Fruit fly (Drosophila melanogaster) whole organism: Measurements from ENCODE around the gene CG15353.

ENCODE experiments used
- CG8478 ChIP-seq: fragments of >200 bp; optimal IDR thresholded peaks from 2 replicates; lab custom pipeline; 2018; ENCODE audit warnings: inconsistent platforms
- Dll ChIP-seq: fragments of >200 bp; optimal IDR thresholded peaks from 2 replicates; lab custom pipeline; 2017
- EcR ChIP-seq, 2 experiments: fragments of >200 bp; optimal IDR thresholded peaks; 2 replicates each; lab custom pipeline; 2017; ENCODE audit warnings: missing biosample characterization in 2 of 2, missing genetic modification characterization in 2 of 2, missing genetic modification reagents in 2 of 2
- pan ChIP-seq: fragments of >200 bp; optimal IDR thresholded peaks from 2 replicates; lab custom pipeline; 2017
- psq ChIP-seq: fragments of >200 bp; optimal IDR thresholded peaks from 2 replicates; lab custom pipeline; 2017
- usp ChIP-seq: fragments of >200 bp; optimal IDR thresholded peaks from 2 replicates; lab custom pipeline; 2017; ENCODE audit warnings: missing biosample characterization, missing genetic modification characterization, mixed read lengths

Gene CG15353

dm6 chr2L:1989278-1989918, 17.6 kb downstream of the CG15353 start:
- TF ChIP-seq usp (GFP tag; lab: Kevin White, UChicago) (no peak), EcR (GFP tag; optimal IDR thresholded peaks at IDR 0.05; lab: Kevin White, UChicago) (no peak), psq (lab: Kevin White, UChicago) (no peak), CG8478 (no peak)

- TF ChIP-seq usp (GFP tag; lab: Kevin White, UChicago), result no peak
- TF ChIP-seq CG8478, result no peak
- no peak for TF ChIP-seq pan
- TF ChIP-seq EcR (GFP tag; optimal IDR thresholded peaks at IDR 0.05; lab: Kevin White, UChicago), result no peak
- TF ChIP-seq psq (lab: Kevin White, UChicago), result no peak
- TF ChIP-seq Dll (lab: Kevin White, UChicago), result no peak
Measured at dm6 chr2L:1988192-1988561, 18.8 kb downstream of the CG15353 start, which contains the start of gene Npc2a. Npc2a (plus strand) TSS chr2L:1988290.

DNA sequence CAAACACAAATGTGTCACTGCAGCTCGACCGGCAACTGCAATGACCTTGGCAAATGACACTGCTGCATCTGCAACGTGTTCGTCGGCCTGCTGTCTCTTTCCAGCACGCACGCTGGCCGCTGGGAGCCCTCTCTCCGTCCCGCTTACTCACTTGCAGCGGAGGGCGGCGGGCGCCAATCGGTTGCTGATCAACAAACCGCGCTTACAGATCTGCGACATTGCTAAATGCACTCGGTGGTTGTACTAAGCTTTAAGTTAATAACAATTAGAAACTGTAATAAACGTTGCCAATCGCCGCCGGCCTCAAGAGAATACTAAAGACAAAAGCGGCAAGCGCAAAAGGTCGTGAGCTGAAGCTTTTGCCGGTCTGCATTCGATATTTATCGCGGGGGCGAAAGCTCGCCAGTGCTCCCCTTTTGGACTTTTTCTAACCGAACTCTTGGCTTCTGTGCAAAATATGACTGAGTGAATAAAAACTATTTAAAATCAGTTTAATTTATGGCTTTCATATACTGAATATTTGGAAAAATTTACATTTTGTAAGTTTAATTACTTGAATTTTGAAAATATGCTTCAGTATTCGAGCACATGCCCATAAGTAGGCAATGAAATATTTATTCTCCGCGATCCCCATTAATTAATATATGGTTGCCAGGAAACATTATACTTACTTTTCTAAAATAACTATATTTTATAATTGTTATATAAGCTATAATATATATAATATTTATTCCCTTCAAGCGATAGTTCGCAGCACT, 19.4 kb downstream of the CG15353 start, which contains the start of gene Got2:
Gene Got2, minus strand, starts transcription at position 325 of the 758 bp plus-strand sequence.
- TF ChIP-seq CG8478 (peak; percentile 32), psq (lab: Kevin White, UChicago) (no peak)

DNA sequence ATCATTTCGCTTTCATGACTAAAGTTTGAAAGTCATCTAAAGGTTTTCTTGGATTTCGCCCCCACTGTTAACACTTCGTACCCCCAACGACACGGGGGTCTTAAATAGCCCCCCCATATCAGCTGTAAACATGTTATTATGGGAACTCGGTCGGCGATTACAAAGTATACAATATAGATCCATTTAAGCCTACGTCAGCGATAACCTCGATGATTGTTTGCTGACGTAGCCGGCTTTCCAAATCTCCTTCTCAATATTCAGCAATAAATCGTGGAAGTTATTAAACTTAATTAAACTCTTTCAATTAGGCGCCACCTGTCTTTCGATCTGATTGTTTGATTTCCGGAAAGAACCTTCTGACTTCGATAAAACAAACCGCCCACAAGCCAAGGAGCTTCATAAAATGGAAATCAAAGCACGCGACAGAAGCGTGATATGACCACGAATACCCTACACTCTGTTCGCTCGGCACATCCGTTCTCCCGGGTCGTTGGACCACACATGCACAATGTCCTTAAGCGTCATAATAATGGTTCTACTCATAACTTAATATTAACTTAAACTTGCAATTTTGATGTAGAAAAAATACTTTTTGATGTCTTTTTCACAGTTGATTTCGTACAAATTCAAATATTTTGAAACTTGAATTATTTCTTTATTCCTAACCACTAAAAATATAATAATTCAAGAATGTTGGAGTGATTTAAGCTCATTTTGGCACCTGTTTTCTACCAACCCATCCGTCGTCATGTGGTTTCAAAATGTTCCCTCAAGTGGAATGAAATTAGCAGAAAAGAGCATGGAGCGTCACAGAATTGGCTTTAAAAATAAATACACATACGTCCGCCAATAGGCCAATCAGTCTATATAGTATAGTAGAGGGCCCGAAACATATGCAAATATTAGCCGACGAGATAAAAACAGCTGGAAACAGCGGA, 20.4 kb downstream of the CG15353 start:
- TF ChIP-seq psq (lab: Kevin White, UChicago) (no peak), Dll (lab: Kevin White, UChicago) (no peak), pan (no peak), usp (GFP tag; lab: Kevin White, UChicago) (no peak), EcR (GFP tag; optimal IDR thresholded peaks at IDR 0.05; lab: Kevin White, UChicago) (no peak), CG8478 (no peak)

DNA sequence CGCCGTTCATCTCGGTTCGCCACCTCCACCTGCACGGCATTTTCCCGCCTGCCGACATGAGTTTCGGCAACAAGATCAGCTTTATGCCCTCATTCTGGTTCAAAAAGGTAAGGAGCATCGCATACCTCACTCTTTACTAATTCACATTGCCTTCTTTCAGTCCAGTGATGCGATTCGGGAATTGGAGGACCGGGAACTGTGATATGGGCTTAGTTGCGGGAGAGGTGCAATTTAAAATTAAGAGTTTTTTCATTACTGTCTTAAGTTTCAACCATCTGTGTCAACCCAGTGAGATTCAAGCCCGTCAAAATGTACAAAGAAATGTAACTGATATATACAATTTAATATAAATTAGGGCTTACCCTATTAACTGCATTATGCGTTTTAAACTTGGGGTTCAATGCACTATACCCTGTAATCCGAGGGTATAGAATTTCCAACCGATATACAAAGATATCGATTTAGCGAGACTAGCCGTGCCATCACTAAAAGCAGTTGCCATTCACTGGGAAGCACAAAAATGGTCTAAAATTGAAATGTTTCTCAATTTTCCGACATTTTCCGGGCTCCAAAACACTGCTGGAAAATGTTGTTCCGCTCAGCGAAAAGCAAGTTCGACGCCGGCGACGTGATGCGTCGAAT, 25.1 kb downstream of the CG15353 start, which contains the start of gene CG7289:
Gene CG7289, plus strand, starts transcription at position 492 of the 642 bp plus-strand sequence.
- no peak for TF ChIP-seq CG8478
- no peak for TF ChIP-seq usp (GFP tag; lab: Kevin White, UChicago)
- TF ChIP-seq EcR (GFP tag; optimal IDR thresholded peaks at IDR 0.05; lab: Kevin White, UChicago), result peak in 1 of 2 experiments; percentile 92

DNA sequence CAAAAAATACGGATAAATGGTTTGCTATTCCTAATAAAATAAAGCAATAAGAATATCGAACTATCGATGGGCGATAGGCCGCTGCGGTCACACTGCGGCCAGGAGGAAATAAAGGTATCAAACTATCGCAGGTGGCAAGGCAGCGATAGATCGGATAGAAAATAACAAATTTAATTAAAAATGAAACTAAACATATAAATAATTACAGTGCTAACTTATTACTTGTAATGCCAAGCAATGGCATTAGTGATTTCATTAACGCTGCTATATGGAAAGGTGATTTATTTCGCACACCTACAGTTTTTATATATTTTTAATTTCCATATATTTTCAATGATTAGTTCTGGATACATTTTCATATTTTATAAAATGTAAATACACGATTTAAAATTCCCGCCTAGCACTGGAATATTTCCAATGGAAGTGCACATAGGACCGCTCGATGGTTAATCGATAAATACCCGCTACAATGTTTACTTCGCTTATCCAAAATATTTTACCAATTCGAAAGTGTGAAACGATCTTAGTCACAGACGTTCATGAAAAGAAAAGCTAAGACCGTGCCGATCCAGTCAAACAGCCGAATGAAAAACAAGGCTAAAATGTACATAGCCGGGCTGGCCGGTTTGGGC, 26.2 kb downstream of the CG15353 start, which contains the start of the genes CG15356 and CG15362:
Gene CG15356, minus strand, starts transcription at position 48 of the 632 bp plus-strand sequence.
Gene CG15362, plus strand, starts transcription at position 469 of the 632 bp plus-strand sequence.
- TF ChIP-seq pan (no peak), EcR (GFP tag; optimal IDR thresholded peaks at IDR 0.05; lab: Kevin White, UChicago) (no peak), psq (lab: Kevin White, UChicago) (no peak), CG8478 (no peak), Dll (lab: Kevin White, UChicago) (no peak)

dm6 chr2L:1979196-1979818, 27.7 kb downstream of the CG15353 start:
- TF ChIP-seq pan (no peak), psq (lab: Kevin White, UChicago) (no peak), CG8478 (no peak), EcR (GFP tag; optimal IDR thresholded peaks at IDR 0.05; lab: Kevin White, UChicago) (no peak), Dll (lab: Kevin White, UChicago) (no peak), usp (GFP tag; lab: Kevin White, UChicago) (no peak)

DNA sequence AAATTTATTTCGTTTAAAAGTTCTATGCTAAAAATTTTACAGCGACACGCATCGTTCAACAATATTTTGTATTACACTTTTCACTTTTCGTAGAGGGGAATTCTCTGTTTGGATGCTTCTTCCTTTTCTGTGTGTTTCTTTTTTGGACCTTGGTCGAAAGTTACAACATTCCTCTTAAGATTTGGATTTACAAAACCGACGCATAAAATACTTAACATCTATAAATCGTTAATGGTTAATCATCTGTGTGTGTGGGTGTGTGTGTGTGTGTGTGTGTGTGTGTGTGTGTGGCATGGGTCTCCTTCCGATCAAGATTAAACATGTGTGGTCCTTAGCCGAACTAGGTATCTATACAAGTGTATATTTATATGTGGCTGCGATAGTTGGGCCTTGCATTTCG, 31.5 kb downstream of the CG15353 start:
- no peak for TF ChIP-seq Dll (lab: Kevin White, UChicago)
- TF ChIP-seq pan, result no peak
- no peak for TF ChIP-seq psq (lab: Kevin White, UChicago)
- TF ChIP-seq EcR (GFP tag; optimal IDR thresholded peaks at IDR 0.05; lab: Kevin White, UChicago), result no peak
- TF ChIP-seq usp (GFP tag; lab: Kevin White, UChicago), result no peak
- TF ChIP-seq CG8478, result no peak

DNA sequence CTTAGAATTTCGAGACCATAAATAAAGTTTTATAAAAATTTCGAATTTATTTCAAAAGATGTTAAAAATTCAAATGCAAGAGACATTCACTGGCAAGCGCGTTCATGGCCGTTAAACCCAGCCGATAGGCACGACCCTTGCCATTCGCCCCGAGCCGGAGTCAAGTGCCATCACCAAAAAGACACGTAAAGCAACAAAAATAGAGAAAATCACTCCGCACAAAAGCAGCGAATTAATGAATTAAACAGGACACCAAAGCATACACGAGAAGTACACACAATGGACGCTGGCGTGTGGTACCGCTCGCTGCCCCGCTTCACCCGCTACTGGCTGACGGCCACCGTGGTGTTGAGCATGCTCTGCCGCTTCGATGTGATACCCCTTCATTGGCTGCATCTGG, 33.0 kb downstream of the CG15353 start, which contains the start of gene Der-1:
Gene Der-1, plus strand, starts transcription at position 1 of the 400 bp plus-strand sequence.
- no peak for TF ChIP-seq Dll (lab: Kevin White, UChicago)
- TF ChIP-seq CG8478, result no peak
- TF ChIP-seq EcR (GFP tag; optimal IDR thresholded peaks at IDR 0.05; lab: Kevin White, UChicago), result no peak
- no peak for TF ChIP-seq usp (GFP tag; lab: Kevin White, UChicago)
- TF ChIP-seq pan, result no peak
- TF ChIP-seq psq (lab: Kevin White, UChicago), result no peak

dm6 chr2L:1972450-1973119, 34.4 kb downstream of the CG15353 start:
- TF ChIP-seq CG8478 (peak; percentile 89), psq (lab: Kevin White, UChicago) (no peak), pan (no peak), EcR (GFP tag; optimal IDR thresholded peaks at IDR 0.05; lab: Kevin White, UChicago) (no peak), Dll (lab: Kevin White, UChicago) (peak; percentile 79)
